Worm (Caenorhabditis elegans): Measurements from ENCODE around the gene srh-32.

Gene srh-32

ce11 chrV:17722553-17722952, 21.5 kb downstream of the srh-32 start (continued):
- TF ChIP-seq F52B5.7 (tag; optimal IDR thresholded peaks at IDR 0.05) (no peak), rpc-1 (optimal IDR thresholded peaks at IDR 0.05) (peak; percentile 13), rpc-1 (tag; optimal IDR thresholded peaks at IDR 0.05) (peak; percentile 67), lin-26 (GFP tag; IDR thresholded peaks at IDR 0.05) (peak; percentile 57; the same call in 1 of the 2 replicates), B0019.2 (GFP tag; conservative IDR thresholded peaks at IDR 0.05) (no peak), madf-8 (GFP tag; conservative IDR thresholded peaks at IDR 0.05) (no peak), K12H6.12 (tag; optimal IDR thresholded peaks at IDR 0.05) (no peak), B0336.3 (GFP tag; IDR thresholded peaks at IDR 0.05) (no peak), ceh-27 (GFP tag; optimal IDR thresholded peaks at IDR 0.05) (no peak), F33H1.4 (GFP tag; IDR thresholded peaks at IDR 0.05) (no peak), mcd-1 (GFP tag; IDR thresholded peaks at IDR 0.05) (no peak), F23B12.7 (tag; optimal IDR thresholded peaks at IDR 0.05; ENCODE audit: insufficient read depth) (no peak), ztf-18 (tag; optimal IDR thresholded peaks at IDR 0.05) (no peak), lin-54 (GFP tag; optimal IDR thresholded peaks at IDR 0.05) (no peak), cebp-2 (GFP tag; IDR thresholded peaks at IDR 0.05) (no peak), Y56A3A.18 (GFP tag; IDR thresholded peaks at IDR 0.05) (no peak), sptf-2 (GFP tag; optimal IDR thresholded peaks at IDR 0.05) (no peak), hrde-1 (tag; optimal IDR thresholded peaks at IDR 0.05; ENCODE audit: borderline replicate concordance) (no peak)

ce11 chrV:17723142-17723781, 22.2 kb downstream of the srh-32 start:
- TF ChIP-seq nhr-80 (tag; optimal IDR thresholded peaks at IDR 0.05) (peak; percentile 44), die-1 (tag; optimal IDR thresholded peaks at IDR 0.05) (no peak), F39B2.1 (GFP tag; IDR thresholded peaks at IDR 0.05) (no peak), cebp-2 (GFP tag; IDR thresholded peaks at IDR 0.05) (no peak), lin-40 (tag; optimal IDR thresholded peaks at IDR 0.05) (no peak), akir-1 (GFP tag; optimal IDR thresholded peaks at IDR 0.05) (no peak), sea-2 (GFP tag; IDR thresholded peaks at IDR 0.05) (no peak), K11D2.4 (GFP tag; IDR thresholded peaks at IDR 0.05) (no peak)

DNA sequence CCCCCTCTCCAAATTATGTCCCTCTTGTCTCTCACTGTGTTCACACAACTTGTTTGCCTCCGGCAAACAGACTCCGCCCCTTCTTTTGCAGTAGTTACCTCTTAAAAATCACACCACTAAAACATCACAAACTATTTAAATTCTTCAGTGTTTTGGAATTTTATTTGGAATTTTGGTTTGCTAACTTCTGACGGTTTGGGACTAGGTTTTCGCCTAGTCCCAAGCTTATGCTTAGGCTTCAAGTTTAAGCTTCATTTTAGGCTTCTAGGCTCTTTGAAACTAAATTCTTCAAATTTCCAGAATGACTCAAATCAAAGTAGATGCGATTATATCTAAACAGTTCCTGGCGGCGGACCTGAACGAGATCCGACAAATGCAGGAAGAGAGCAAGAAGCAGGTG, 23.7 kb downstream of the srh-32 start, which contains the start of gene fat-5:
fat-5 (plus strand) TSS at position 301 of the 400 bp plus-strand sequence.
- TF ChIP-seq madf-3 (GFP tag; IDR thresholded peaks at IDR 0.05) (no peak), mxl-1 (tag; optimal IDR thresholded peaks at IDR 0.05) (no peak), nhr-27 (tag; optimal IDR thresholded peaks at IDR 0.05) (no peak), let-526 (GFP tag; IDR thresholded peaks at IDR 0.05) (no peak), attf-6 (GFP tag; IDR thresholded peaks at IDR 0.05) (no peak), egl-44 (GFP tag; IDR thresholded peaks at IDR 0.05) (no peak), B0035.1 (tag; optimal IDR thresholded peaks at IDR 0.05) (no peak), T07F8.4 (tag; optimal IDR thresholded peaks at IDR 0.05) (no peak), madf-6 (GFP tag; IDR thresholded peaks at IDR 0.05) (no peak), ztf-6 (GFP tag; IDR thresholded peaks at IDR 0.05) (no peak), hlh-12 (tag; optimal IDR thresholded peaks at IDR 0.05) (no peak), bed-1 (GFP tag; IDR thresholded peaks at IDR 0.05) (no peak), F22D6.2 (tag; optimal IDR thresholded peaks at IDR 0.05) (no peak), ztf-18 (tag; optimal IDR thresholded peaks at IDR 0.05) (no peak), sdz-38 (tag; optimal IDR thresholded peaks at IDR 0.05) (no peak), F55B11.4 (tag; optimal IDR thresholded peaks at IDR 0.05; ENCODE audit: borderline replicate concordance, insufficient read depth) (no peak), nhr-120 (GFP tag; IDR thresholded peaks at IDR 0.05) (no peak), hmg-1.2 (GFP tag; IDR thresholded peaks at IDR 0.05) (no peak), madf-10 (tag; optimal IDR thresholded peaks at IDR 0.05) (no peak), F33H1.4 (GFP tag; IDR thresholded peaks at IDR 0.05) (no peak)
